Fruit fly (Drosophila melanogaster): Measurements from ENCODE around the gene Gr28b.

Gene Gr28b

DNA sequence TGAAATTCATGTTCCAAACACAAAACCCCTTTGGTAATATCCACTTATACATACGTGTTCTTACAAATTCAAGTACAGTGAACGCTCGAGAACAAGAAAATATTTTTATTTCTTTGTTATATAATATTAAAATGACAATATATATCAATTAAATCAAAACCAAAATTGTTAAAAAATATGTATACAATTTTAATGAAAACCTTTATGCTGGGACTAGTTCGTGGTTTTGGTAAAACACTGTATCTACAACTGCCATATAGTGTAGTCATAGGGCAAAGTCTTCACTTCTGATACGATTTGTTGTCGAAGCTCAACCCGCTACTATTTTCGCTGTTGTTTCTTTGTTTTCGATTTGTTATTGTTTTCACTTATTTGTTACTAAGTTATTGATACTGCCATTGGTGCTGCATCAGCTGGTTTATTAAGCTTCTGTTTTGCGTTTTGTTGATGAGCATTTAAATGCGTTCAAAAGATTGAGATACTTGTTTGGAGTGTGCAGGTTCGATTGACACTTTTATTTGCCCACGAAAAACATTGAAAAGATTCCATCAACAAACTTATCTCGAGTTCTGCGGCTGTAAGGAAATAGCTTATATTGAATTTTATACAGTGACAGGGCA is 27.2 kb downstream of the Gr28b start (continued):
- TF ChIP-seq Tbp (GFP tag; optimal IDR thresholded peaks at IDR 0.05) (no peak), Hmx (GFP tag; optimal IDR thresholded peaks at IDR 0.05) (no peak), tup (GFP tag; optimal IDR thresholded peaks at IDR 0.05) (no peak), ind (GFP tag; optimal IDR thresholded peaks at IDR 0.05) (peak; percentile 6), fu2 (GFP tag; optimal IDR thresholded peaks at IDR 0.05) (no peak), Rx (GFP tag; IDR thresholded peaks at IDR 0.05) (no peak), Bgb (GFP tag; IDR thresholded peaks at IDR 0.05; ENCODE audit: partially characterized antibody) (no peak), Dip3 (GFP tag; optimal IDR thresholded peaks at IDR 0.05) (no peak), Atf3 (GFP tag; optimal IDR thresholded peaks at IDR 0.05) (no peak), CG14667 (GFP tag; IDR thresholded peaks at IDR 0.05) (no peak), CG8765 (GFP tag; IDR thresholded peaks at IDR 0.05) (no peak), corto (GFP tag; optimal IDR thresholded peaks at IDR 0.05) (no peak), CG5245 (GFP tag; optimal IDR thresholded peaks at IDR 0.05) (no peak), CG4617 (GFP tag; optimal IDR thresholded peaks at IDR 0.05; ENCODE audit: borderline replicate concordance) (no peak), CG12104 (GFP tag; optimal IDR thresholded peaks at IDR 0.05) (no peak), gfzf (GFP tag; optimal IDR thresholded peaks at IDR 0.05) (no peak), Hsf (GFP tag; optimal IDR thresholded peaks at IDR 0.05) (no peak), Dref (GFP tag; IDR thresholded peaks at IDR 0.05) (no peak), CG5953 (GFP tag; IDR thresholded peaks at IDR 0.05) (no peak), CG14014 (GFP tag; IDR thresholded peaks at IDR 0.05) (peak; percentile 69; the same call in 1 of the 2 replicates), Bteb2 (GFP tag; optimal IDR thresholded peaks at IDR 0.05) (no peak), otp (GFP tag; IDR thresholded peaks at IDR 0.05) (no peak), unc-4 (GFP tag; IDR thresholded peaks at IDR 0.05; ENCODE audit: partially characterized antibody) (no peak), CG17361 (GFP tag; IDR thresholded peaks at IDR 0.05) (no peak), CG6813 (GFP tag; optimal IDR thresholded peaks at IDR 0.05) (no peak), CG7745 (tag; optimal IDR thresholded peaks at IDR 0.05) (no peak), Awh (GFP tag; IDR thresholded peaks at IDR 0.05) (no peak), CG5180 (GFP tag; optimal IDR thresholded peaks at IDR 0.05) (no peak), lilli (GFP tag; optimal IDR thresholded peaks at IDR 0.05) (no peak), CG2889 (GFP tag; IDR thresholded peaks at IDR 0.05) (no peak), CG11560 (tag; IDR thresholded peaks at IDR 0.05) (no peak), CG2199 (GFP tag; IDR thresholded peaks at IDR 0.05) (no peak), CG3726 (GFP tag; IDR thresholded peaks at IDR 0.05) (no peak), CG2116 (GFP tag; optimal IDR thresholded peaks at IDR 0.05) (no peak), CG4360 (GFP tag; IDR thresholded peaks at IDR 0.05) (no peak), zf30C (GFP tag; optimal IDR thresholded peaks at IDR 0.05) (no peak), gsb-n (tag; optimal IDR thresholded peaks at IDR 0.05) (no peak), Hr3 (GFP tag; optimal IDR thresholded peaks at IDR 0.05) (no peak), wdn (GFP tag; IDR thresholded peaks at IDR 0.05) (0 out of 2 replicates have a peak, but pooled peaks have one; percentile 67), gro (GFP tag; optimal IDR thresholded peaks at IDR 0.05) (no peak), ara (GFP tag; IDR thresholded peaks at IDR 0.05) (no peak), CG17829 (tag; optimal IDR thresholded peaks at IDR 0.05) (no peak), tio (GFP tag; optimal IDR thresholded peaks at IDR 0.05) (no peak), Pdp1 (GFP tag; optimal IDR thresholded peaks at IDR 0.05) (no peak), CG1024 (GFP tag; IDR thresholded peaks at IDR 0.05) (peak; percentile 48; the same call in 1 of the 2 replicates), CG15073 (GFP tag; optimal IDR thresholded peaks at IDR 0.05) (no peak), Nf-YA (GFP tag; IDR thresholded peaks at IDR 0.05) (no peak; the same call in 1 of the 2 replicates), Ada2b (GFP tag; IDR thresholded peaks at IDR 0.05) (peak; percentile 50), CG4730 (GFP tag; IDR thresholded peaks at IDR 0.05) (peak; percentile 49; the same call in 1 of the 2 replicates), stc (GFP tag; IDR thresholded peaks at IDR 0.05) (no peak; the same call in 1 of the 2 replicates), CG6854 (GFP tag; optimal IDR thresholded peaks at IDR 0.05) (peak; percentile 63), CG11504 (tag; optimal IDR thresholded peaks at IDR 0.05) (peak; percentile 56)
